Fruit fly (Drosophila melanogaster): ENCODE results near the gene CG4502.

DNA sequence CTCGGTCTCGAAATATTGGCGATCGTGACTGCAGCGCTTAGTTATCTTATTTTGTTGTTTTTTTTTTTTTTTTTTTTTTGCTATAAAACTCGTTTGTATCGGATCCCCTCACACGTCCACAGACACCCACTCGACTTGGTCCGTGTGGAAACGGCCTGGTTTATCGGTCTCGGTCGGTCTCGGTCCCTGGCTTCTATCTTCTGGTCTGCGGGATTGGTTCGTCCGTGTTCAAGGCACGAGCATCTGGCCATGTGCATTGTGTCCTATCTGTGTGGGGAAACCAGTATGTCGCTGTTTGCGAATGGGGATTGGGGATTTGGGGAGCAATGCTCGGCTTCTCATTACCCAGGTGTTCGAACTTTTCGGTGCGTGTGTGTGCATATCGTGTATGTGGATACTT, 14.4 kb downstream of the CG4502 start, which contains the start of gene CG4496:
- TF ChIP-seq Ets98B (GFP tag; IDR thresholded peaks at IDR 0.05) (peak; percentile 33; the same call in 1 of the 2 replicates), CG17806 (tag; optimal IDR thresholded peaks at IDR 0.05) (no peak), CG13204 (GFP tag; optimal IDR thresholded peaks at IDR 0.05) (peak; percentile 70), rn (GFP tag; IDR thresholded peaks at IDR 0.05) (no peak), CG8301 (tag; optimal IDR thresholded peaks at IDR 0.05) (no peak), Snoo (tag; optimal IDR thresholded peaks at IDR 0.05) (peak; percentile 13), CG8159 (tag; optimal IDR thresholded peaks at IDR 0.05) (no peak), EcR (GFP tag; optimal IDR thresholded peaks at IDR 0.05) (peak; percentile 98), Pif1B (GFP tag; optimal IDR thresholded peaks at IDR 0.05) (no peak)
